Worm (Caenorhabditis elegans) whole organism, young adult: ENCODE measurements around the gene elo-5.

Source experiments
- Y53F4B.3 ChIP-seq: fragments of 200-800 bp; sonication (Bioruptor generic); IDR thresholded peaks from 2 replicates; pipeline ENCODE4 v1.3.6; 2022; ENCODE audit warnings: missing genetic modification reagents, missing genetic modification characterization, missing compliant biosample characterization
- Y56A3A.18 ChIP-seq: fragments of 200-800 bp; sonication (Bioruptor generic); IDR thresholded peaks from 2 replicates; pipeline ENCODE4 v1.3.6; 2022; ENCODE audit warnings: missing genetic modification reagents, missing genetic modification characterization, missing compliant biosample characterization
- aptf-3 ChIP-seq: fragments of 200-800 bp; sonication (Bioruptor generic); IDR thresholded peaks from 2 replicates; pipeline ENCODE4 v1.3.6; 2022; ENCODE audit warnings: missing genetic modification characterization, missing compliant biosample characterization
- attf-3 ChIP-seq: fragments of 200-800 bp; sonication (Bioruptor generic); conservative IDR thresholded peaks from 2 replicates; pipeline ENCODE4 v1.3.6; 2022; ENCODE audit warnings: missing genetic modification reagents, missing genetic modification characterization, missing compliant biosample characterization
- attf-6 ChIP-seq: fragments of 200-800 bp; sonication (Bioruptor generic); IDR thresholded peaks from 2 replicates; pipeline ENCODE4 v1.3.6; 2022; ENCODE audit warnings: missing genetic modification reagents, missing genetic modification characterization, missing compliant biosample characterization
- dpff-1 ChIP-seq: sonication (generic microtip); optimal IDR thresholded peaks from 2 replicates; lab custom pipeline; 2017; ENCODE audit warnings: mild to moderate bottlenecking, missing genetic modification characterization, missing compliant biosample characterization
- ets-4 ChIP-seq: fragments of 200-800 bp; sonication (Bioruptor generic); optimal IDR thresholded peaks from 2 replicates; lab custom pipeline; 2018; ENCODE audit warnings: mild to moderate bottlenecking, missing genetic modification characterization, missing compliant biosample characterization
- him-1 ChIP-seq: sonication (generic microtip); optimal IDR thresholded peaks from 2 replicates; lab custom pipeline; 2016; ENCODE audit warnings: missing genotype, missing genetic modification reagents, missing genetic modification characterization, missing compliant biosample characterization
- lag-1 ChIP-seq: fragments of 200-800 bp; sonication (Bioruptor generic); IDR thresholded peaks from 2 replicates; pipeline ENCODE4 v1.3.6; 2022; ENCODE audit warnings: missing genetic modification reagents, missing genetic modification characterization, missing compliant biosample characterization
- let-526 ChIP-seq: fragments of 200-800 bp; sonication (Bioruptor generic); IDR thresholded peaks from 2 replicates; pipeline ENCODE4 v1.3.6; 2022; ENCODE audit warnings: missing genetic modification reagents, missing genetic modification characterization, missing compliant biosample characterization
- lin-35 ChIP-seq, 3 experiments: fragments of 150-350 bp in 2 of 3; sonication (generic microtip) in 1 of 3; optimal IDR thresholded peaks; 2 replicates each; lab custom pipeline; 2014 to 2018; ENCODE audit warnings: missing biosample characterization in 3 of 3, missing genetic modification characterization in 3 of 3, missing genetic modification reagents in 3 of 3
- madf-8 ChIP-seq: fragments of 200-800 bp; sonication (Bioruptor generic); conservative IDR thresholded peaks from 2 replicates; pipeline ENCODE4 v1.3.6; 2022; ENCODE audit warnings: missing genetic modification reagents, missing genetic modification characterization, missing compliant biosample characterization
- nfya-1 ChIP-seq: sonication (generic microtip); optimal IDR thresholded peaks from 2 replicates; lab custom pipeline; 2017; ENCODE audit warnings: antibody characterized with exemption, missing compliant biosample characterization, missing genetic modification characterization, borderline replicate concordance; ENCODE audit not compliant: insufficient read depth
- pha-4 ChIP-seq: fragments of 150-350 bp; sonication (generic microtip); optimal IDR thresholded peaks from 2 replicates; lab custom pipeline; 2014; ENCODE audit warnings: missing biosample characterization, missing genetic modification reagents, missing genetic modification characterization

DNA sequence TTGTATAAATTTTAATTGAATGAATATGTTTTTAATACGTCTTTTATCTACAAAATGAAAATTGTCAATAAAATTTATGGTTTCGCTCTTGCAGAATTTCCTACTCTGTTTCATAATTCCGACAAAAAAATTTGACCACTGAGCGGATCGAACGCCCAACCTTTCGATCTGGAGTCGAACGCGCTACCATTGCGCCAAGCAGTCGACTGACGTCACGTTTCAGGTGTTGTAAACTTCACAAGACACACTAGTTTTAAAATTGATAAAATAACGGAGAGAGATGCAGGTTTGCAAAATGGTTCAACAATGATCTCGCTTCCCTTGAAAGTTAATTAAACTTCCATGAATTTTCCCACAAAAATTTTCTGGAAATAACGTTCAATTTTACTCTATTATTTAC, 32.7 kb downstream of the elo-5 start:
- no peak for TF ChIP-seq dpff-1 (tag; lab: Kevin White, UChicago)
- TF ChIP-seq madf-8: no peak
- TF ChIP-seq lag-1: no peak
- TF ChIP-seq pha-4 (tag; lab: Kevin White, UChicago): no peak
- no peak for TF ChIP-seq Y56A3A.18 (GFP tag; lab: Robert Waterston, UW)
- TF ChIP-seq lin-35 (GFP tag; optimal IDR thresholded peaks at IDR 0.05; lab: Kevin White, UChicago): no peak
- no peak for TF ChIP-seq ets-4
- no peak for TF ChIP-seq Y53F4B.3 (GFP tag; lab: Robert Waterston, UW)
- TF ChIP-seq attf-3: no peak
- no peak for TF ChIP-seq let-526 (GFP tag; lab: Robert Waterston, UW)
- no peak for TF ChIP-seq nfya-1 (tag; lab: Kevin White, UChicago)
- TF ChIP-seq him-1 (tag; lab: Kevin White, UChicago): peak; percentile 42
- no peak for TF ChIP-seq aptf-3 (GFP tag; lab: Robert Waterston, UW)
- peak; percentile 46; the same call in 1 of the 2 replicates for TF ChIP-seq attf-6
